Fruit fly (Drosophila melanogaster) whole organism, embryonic: Measurements from ENCODE around the gene anchor.

Experiments
- CG14014 ChIP-seq: fragments of 200-800 bp; sonication (Bioruptor generic); IDR thresholded peaks from 2 replicates; pipeline ENCODE4 v1.3.6; 2022; ENCODE audit warnings: missing biosample characterization, missing genetic modification characterization
- CG31441 ChIP-seq: fragments of 200-800 bp; sonication (Bioruptor generic); IDR thresholded peaks from 2 replicates; pipeline ENCODE4 v1.3.6; 2022; ENCODE audit warnings: missing biosample characterization, missing genetic modification characterization
- CG9727 ChIP-seq: fragments of 200-800 bp; sonication (Bioruptor generic); optimal IDR thresholded peaks from 3 replicates; lab custom pipeline; 2017; ENCODE audit warnings: missing biosample characterization, mild to moderate bottlenecking, missing genetic modification characterization
- ERR ChIP-seq: fragments of 200-800 bp; sonication (Bioruptor generic); optimal IDR thresholded peaks from 2 replicates; lab custom pipeline; 2016; ENCODE audit warnings: missing biosample characterization, missing genetic modification characterization
- jumu ChIP-seq: fragments of 200-800 bp; sonication (Bioruptor generic); optimal IDR thresholded peaks from 3 replicates; lab custom pipeline; 2016; ENCODE audit warnings: missing biosample characterization, missing genetic modification characterization
- ken ChIP-seq: fragments of 200-800 bp; sonication (Bioruptor generic); IDR thresholded peaks from 3 replicates; pipeline ENCODE4 v1.3.6; 2022; ENCODE audit warnings: missing biosample characterization, missing genetic modification characterization
- pan ChIP-seq, 4 experiments: fragments of >200 bp in 3 of 4; fragments of 200-800 bp in 1 of 4; sonication (Bioruptor generic) in 1 of 4; optimal IDR thresholded peaks in 3 of 4; IDR thresholded peaks in 1 of 4; 2 replicates each; pipeline versions ENCODE4 v1.3.6 to Lab custom; 2017 to 2022; ENCODE audit warnings: missing biosample characterization in 2 of 4, missing genetic modification characterization in 2 of 4, mixed read lengths in 1 of 4
- pzg ChIP-seq: fragments of 200-800 bp; sonication (Bioruptor generic); optimal IDR thresholded peaks from 3 replicates; lab custom pipeline; 2018; ENCODE audit warnings: missing biosample characterization, mild to moderate bottlenecking, missing genetic modification characterization, moderate library complexity
- ranshi ChIP-seq: fragments of 200-800 bp; sonication (Bioruptor generic); IDR thresholded peaks from 2 replicates; pipeline ENCODE4 v1.3.6; 2022; ENCODE audit warnings: missing biosample characterization, missing genetic modification characterization
- sens-2 ChIP-seq: fragments of 200-800 bp; sonication (Bioruptor generic); IDR thresholded peaks from 2 replicates; pipeline ENCODE4 v1.3.6; 2022; ENCODE audit warnings: missing biosample characterization, missing genetic modification characterization
- tgo ChIP-seq: fragments of 200-800 bp; sonication (Bioruptor generic); IDR thresholded peaks from 3 replicates; pipeline ENCODE4 v1.3.6; 2022; ENCODE audit warnings: missing biosample characterization, missing genetic modification characterization
- ttk ChIP-seq: fragments of 200-800 bp; sonication (Bioruptor generic); IDR thresholded peaks from 2 replicates; pipeline ENCODE4 v2.1.2; 2022; ENCODE audit warnings: missing biosample characterization, missing genetic modification characterization

DNA sequence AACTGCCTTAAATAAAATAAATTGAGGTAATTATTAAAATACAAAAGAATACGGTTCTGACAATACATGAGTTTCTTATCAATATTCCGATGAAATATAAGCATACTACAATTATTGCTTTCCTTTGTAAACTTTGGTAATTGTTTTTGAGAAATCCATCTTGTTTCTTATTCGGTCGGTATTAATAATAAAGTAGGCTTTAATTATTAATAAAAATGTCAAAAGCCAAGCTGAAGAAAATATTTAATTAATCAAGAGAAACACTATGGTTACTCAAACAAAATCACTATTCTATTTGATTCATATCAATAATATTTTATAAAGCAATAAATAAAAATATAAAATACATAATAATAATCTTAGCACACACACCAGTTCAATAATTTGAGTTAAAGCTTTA is 25.0 kb downstream of the anchor start, which contains the start of gene CG43085:
- TF ChIP-seq ttk = no peak
- no peak for TF ChIP-seq CG14014
- TF ChIP-seq tgo (GFP tag; lab: Robert Waterston, UW) = no peak
- TF ChIP-seq ken = no peak
- no peak for TF ChIP-seq ranshi
- TF ChIP-seq ERR (GFP tag; lab: Kevin White, UChicago) = no peak
- no peak for TF ChIP-seq pan (optimal IDR thresholded peaks at IDR 0.05; lab: Kevin White, UChicago)
- no peak for TF ChIP-seq pan (GFP tag; optimal IDR thresholded peaks at IDR 0.05 in 1 of 2, IDR thresholded peaks at IDR 0.05 in 1 of 2)
- no peak for TF ChIP-seq CG9727 (GFP tag; lab: Kevin White, UChicago)
- no peak for TF ChIP-seq CG31441
- no peak for TF ChIP-seq pzg (GFP tag; lab: Kevin White, UChicago)
- TF ChIP-seq sens-2 (GFP tag; lab: Robert Waterston, UW) = no peak
- TF ChIP-seq jumu = no peak
